Worm (Caenorhabditis elegans) whole organism, L3 larva: ENCODE measurements around the gene aqp-11.

Experiments used
- aly-2 ChIP-seq: fragments of 150-350 bp; optimal IDR thresholded peaks from 2 replicates; lab custom pipeline; 2014; ENCODE audit warnings: missing biosample characterization, missing genetic modification characterization
- ceh-28 ChIP-seq: fragments of 150-350 bp; optimal IDR thresholded peaks from 2 replicates; lab custom pipeline; 2014; ENCODE audit warnings: missing biosample characterization, missing genetic modification reagents, missing genetic modification characterization
- fos-1 ChIP-seq: fragments of 150-350 bp; optimal IDR thresholded peaks from 2 replicates; lab custom pipeline; 2014; ENCODE audit warnings: missing biosample characterization, missing genetic modification characterization
- lin-15B ChIP-seq: fragments of 150-350 bp; optimal IDR thresholded peaks from 2 replicates; lab custom pipeline; 2014; ENCODE audit warnings: missing biosample characterization, missing genetic modification characterization
- nhr-11 ChIP-seq: fragments of 150-350 bp; optimal IDR thresholded peaks from 2 replicates; lab custom pipeline; 2014; ENCODE audit warnings: missing biosample characterization, missing genetic modification characterization
- nhr-237 ChIP-seq: fragments of 150-350 bp; optimal IDR thresholded peaks from 2 replicates; lab custom pipeline; 2014; ENCODE audit warnings: missing biosample characterization, missing genetic modification characterization
- nhr-77 ChIP-seq: fragments of 150-350 bp; optimal IDR thresholded peaks from 2 replicates; lab custom pipeline; 2014; ENCODE audit warnings: missing biosample characterization, missing genetic modification characterization
- pqm-1 ChIP-seq: fragments of 150-350 bp; optimal IDR thresholded peaks from 2 replicates; lab custom pipeline; 2017; ENCODE audit warnings: missing biosample characterization, missing genetic modification characterization, inconsistent platforms
- snpc-4 ChIP-seq: fragments of 150-350 bp; optimal IDR thresholded peaks from 2 replicates; lab custom pipeline; 2014; ENCODE audit warnings: missing biosample characterization, missing genetic modification characterization
- tbx-2 ChIP-seq: sonication (generic microtip); optimal IDR thresholded peaks from 2 replicates; lab custom pipeline; 2016; ENCODE audit warnings: mild to moderate bottlenecking, missing genetic modification characterization, missing compliant biosample characterization
- unc-62 ChIP-seq: fragments of 150-350 bp; sonication (generic microtip); optimal IDR thresholded peaks from 4 replicates; lab custom pipeline; 2014; ENCODE audit warnings: missing biosample characterization, missing genetic modification reagents, missing genetic modification characterization

DNA sequence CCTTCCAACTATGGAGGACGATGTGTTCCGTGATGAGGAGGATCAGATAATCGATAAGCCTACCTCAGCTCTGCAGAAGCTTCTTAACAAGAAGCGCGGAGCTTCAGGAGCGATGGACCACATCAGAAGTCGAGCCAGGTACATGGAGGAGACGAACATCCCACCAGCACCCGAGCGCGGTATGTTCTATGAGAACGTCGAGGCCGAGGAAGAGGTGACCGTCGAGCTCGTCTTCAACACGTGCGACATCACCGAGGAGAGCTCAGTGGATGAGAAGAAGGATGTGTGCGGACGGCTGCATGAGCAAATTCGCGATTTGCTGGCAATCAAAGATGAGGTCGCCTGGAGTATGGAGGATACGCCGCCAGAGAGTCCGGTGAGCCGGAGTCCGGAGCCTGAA lies 21.1 kb upstream of the aqp-11 start:
- no peak for TF ChIP-seq snpc-4 (tag; lab: Kevin White, UChicago)
- no peak for TF ChIP-seq unc-62 (GFP tag; lab: Kevin White, UChicago)
- no peak for TF ChIP-seq lin-15B
- TF ChIP-seq nhr-77 (tag; lab: Kevin White, UChicago): no peak
- no peak for TF ChIP-seq nhr-237 (tag; lab: Kevin White, UChicago)
- TF ChIP-seq nhr-11: no peak
- no peak for TF ChIP-seq tbx-2 (tag; lab: Kevin White, UChicago)
- no peak for TF ChIP-seq aly-2 (tag; lab: Kevin White, UChicago)
- TF ChIP-seq pqm-1 (tag; lab: Kevin White, UChicago): no peak
- no peak for TF ChIP-seq fos-1
- TF ChIP-seq ceh-28 (tag; lab: Kevin White, UChicago): no peak
